Worm (Caenorhabditis elegans) whole organism, L4 larva: Measurements from ENCODE around the gene ZK180.5.

Source experiments
- D1046.2 ChIP-seq: fragments of 200-800 bp; sonication (Bioruptor generic); IDR thresholded peaks from 2 replicates; pipeline ENCODE4 v1.3.6; 2022; ENCODE audit warnings: missing genetic modification characterization, missing compliant biosample characterization
- F10B5.3 ChIP-seq: sonication (generic microtip); optimal IDR thresholded peaks from 2 replicates; lab custom pipeline; 2016; ENCODE audit warnings: mild to moderate bottlenecking, missing genetic modification characterization, missing compliant biosample characterization
- F26F4.8 ChIP-seq: fragments of 200-800 bp; sonication (Bioruptor generic); conservative IDR thresholded peaks from 2 replicates; pipeline ENCODE4 v1.3.6; 2022; ENCODE audit warnings: missing genetic modification characterization, missing compliant biosample characterization
- F49E8.2 ChIP-seq: sonication (generic microtip); optimal IDR thresholded peaks from 2 replicates; lab custom pipeline; 2016; ENCODE audit warnings: missing compliant biosample characterization, mild to moderate bottlenecking, missing genetic modification characterization, borderline replicate concordance
- R02D3.7 ChIP-seq: fragments of 150-350 bp; sonication (generic microtip); optimal IDR thresholded peaks from 3 replicates; lab custom pipeline; 2014; ENCODE audit warnings: missing biosample characterization, missing genetic modification characterization
- Y75B8A.6 ChIP-seq: fragments of 200-800 bp; sonication (Bioruptor generic); IDR thresholded peaks from 2 replicates; pipeline ENCODE4 v1.3.6; 2022; ENCODE audit warnings: missing genetic modification reagents, missing genetic modification characterization, missing compliant biosample characterization
- ZK546.5 ChIP-seq, 2 experiments: sonication (generic microtip); optimal IDR thresholded peaks; 2 replicates each; lab custom pipeline; 2017; ENCODE audit warnings: missing biosample characterization in 2 of 2, missing genetic modification characterization in 2 of 2
- aly-2 ChIP-seq: sonication (generic microtip); optimal IDR thresholded peaks from 2 replicates; lab custom pipeline; 2018; ENCODE audit warnings: missing biosample characterization, missing genetic modification characterization
- ceh-20 ChIP-seq: fragments of 200-800 bp; sonication (Bioruptor generic); IDR thresholded peaks from 2 replicates; pipeline ENCODE4 v1.3.6; 2022; ENCODE audit warnings: missing genetic modification reagents, missing genetic modification characterization, missing compliant biosample characterization
- cey-2 ChIP-seq: sonication (generic microtip); optimal IDR thresholded peaks from 3 replicates; lab custom pipeline; 2017; ENCODE audit warnings: missing genetic modification characterization, mild to moderate bottlenecking, missing compliant biosample characterization, antibody characterized with exemption, borderline replicate concordance; ENCODE audit not compliant: insufficient read depth
- ctbp-1 ChIP-seq: fragments of 200-800 bp; sonication (Bioruptor generic); IDR thresholded peaks from 2 replicates; pipeline ENCODE4 v1.3.6; 2022; ENCODE audit warnings: missing genetic modification reagents, missing genetic modification characterization, missing compliant biosample characterization
- daf-16 ChIP-seq, 3 experiments: sonication (generic microtip); optimal IDR thresholded peaks; 2 replicates each; lab custom pipeline; 2016 to 2017; ENCODE audit warnings: missing genetic modification characterization in 3 of 3, missing genetic modification reagents in 3 of 3, mild to moderate bottlenecking in 2 of 3, missing compliant biosample characterization in 2 of 3, missing biosample characterization in 1 of 3, moderate library complexity in 1 of 3
- daf-19 ChIP-seq: fragments of 200-800 bp; sonication (Bioruptor generic); conservative IDR thresholded peaks from 2 replicates; pipeline ENCODE4 v1.3.6; 2022; ENCODE audit warnings: missing genetic modification characterization, missing compliant biosample characterization
- dmd-6 ChIP-seq: fragments of 200-800 bp; sonication (Bioruptor generic); IDR thresholded peaks from 2 replicates; pipeline ENCODE4 v1.3.6; 2022; ENCODE audit warnings: missing genetic modification reagents, missing genetic modification characterization, missing compliant biosample characterization
- dpl-1 ChIP-seq: fragments of 150-350 bp; optimal IDR thresholded peaks from 2 replicates; lab custom pipeline; 2014; ENCODE audit warnings: missing biosample characterization, missing genetic modification reagents, missing genetic modification characterization
- duxl-1 ChIP-seq: sonication (generic microtip); optimal IDR thresholded peaks from 2 replicates; lab custom pipeline; 2016; ENCODE audit warnings: mild to moderate bottlenecking, missing genetic modification characterization, moderate library complexity, missing compliant biosample characterization; ENCODE audit not compliant: poor library complexity
- dve-1 ChIP-seq: sonication (generic microtip); optimal IDR thresholded peaks from 2 replicates; lab custom pipeline; 2017; ENCODE audit warnings: antibody characterized with exemption, mild to moderate bottlenecking, missing genetic modification characterization, missing compliant biosample characterization; ENCODE audit not compliant: insufficient read depth
- gei-8 ChIP-seq: fragments of 200-800 bp; sonication (Bioruptor generic); optimal IDR thresholded peaks from 2 replicates; lab custom pipeline; 2018; ENCODE audit warnings: mild to moderate bottlenecking, missing genetic modification characterization, missing compliant biosample characterization
- hlh-11 ChIP-seq: fragments of 200-800 bp; sonication (Bioruptor generic); optimal IDR thresholded peaks from 2 replicates; lab custom pipeline; 2018; ENCODE audit warnings: mild to moderate bottlenecking, missing genetic modification characterization, missing compliant biosample characterization
- hlh-30 ChIP-seq: sonication (generic microtip); optimal IDR thresholded peaks from 2 replicates; lab custom pipeline; 2017; ENCODE audit warnings: antibody characterized with exemption, mild to moderate bottlenecking, missing genetic modification characterization, missing compliant biosample characterization; ENCODE audit not compliant: insufficient read depth
- lim-7 ChIP-seq: fragments of 200-800 bp; sonication (Bioruptor generic); IDR thresholded peaks from 2 replicates; pipeline ENCODE4 v1.3.6; 2022; ENCODE audit warnings: missing genetic modification characterization, missing compliant biosample characterization
- lin-1 ChIP-seq: fragments of 200-800 bp; sonication (Bioruptor generic); IDR thresholded peaks from 2 replicates; pipeline ENCODE4 v1.3.6; 2022; ENCODE audit warnings: missing genetic modification reagents, missing genetic modification characterization, missing compliant biosample characterization
- lin-13 ChIP-seq: fragments of 150-350 bp; optimal IDR thresholded peaks from 2 replicates; lab custom pipeline; 2014; ENCODE audit warnings: missing biosample characterization, missing genetic modification reagents, missing genetic modification characterization
- lin-38 ChIP-seq: fragments of 200-800 bp; sonication (Bioruptor generic); IDR thresholded peaks from 2 replicates; pipeline ENCODE4 v1.3.6; 2022; ENCODE audit warnings: missing genetic modification reagents, missing genetic modification characterization, missing compliant biosample characterization
- lin-39 ChIP-seq: fragments of 150-350 bp; optimal IDR thresholded peaks from 2 replicates; lab custom pipeline; 2014; ENCODE audit warnings: missing biosample characterization, missing genetic modification reagents, missing genetic modification characterization
- lsy-2 ChIP-seq, 2 experiments: fragments of 150-350 bp in 1 of 2; sonication (generic microtip) in 1 of 2; optimal IDR thresholded peaks; 2 replicates each; lab custom pipeline; 2014 to 2017; ENCODE audit warnings: missing biosample characterization in 2 of 2, missing genetic modification characterization in 2 of 2
- mdt-29 ChIP-seq: fragments of 200-800 bp; sonication (Bioruptor generic); IDR thresholded peaks from 2 replicates; pipeline ENCODE4 v1.3.6; 2022; ENCODE audit warnings: missing genetic modification reagents, missing genetic modification characterization, missing compliant biosample characterization
- mep-1 ChIP-seq: fragments of 150-350 bp; sonication (generic microtip); optimal IDR thresholded peaks from 3 replicates; lab custom pipeline; 2014; ENCODE audit warnings: missing biosample characterization, missing genetic modification characterization
- mxl-3 ChIP-seq: fragments of 200-800 bp; sonication (Bioruptor generic); optimal IDR thresholded peaks from 2 replicates; lab custom pipeline; 2018; ENCODE audit warnings: mild to moderate bottlenecking, missing genetic modification characterization, missing compliant biosample characterization
- nhr-11 ChIP-seq: fragments of 150-350 bp; optimal IDR thresholded peaks from 2 replicates; lab custom pipeline; 2014; ENCODE audit warnings: missing biosample characterization, missing genetic modification characterization
- nhr-111 ChIP-seq: fragments of 200-800 bp; sonication (Bioruptor generic); optimal IDR thresholded peaks from 2 replicates; lab custom pipeline; 2018; ENCODE audit warnings: mild to moderate bottlenecking, missing genetic modification characterization, missing compliant biosample characterization
- nhr-237 ChIP-seq: sonication (generic microtip); optimal IDR thresholded peaks from 2 replicates; lab custom pipeline; 2017; ENCODE audit warnings: missing biosample characterization, missing genetic modification characterization
- nhr-25 ChIP-seq: sonication (generic microtip); optimal IDR thresholded peaks from 2 replicates; lab custom pipeline; 2017; ENCODE audit warnings: missing genetic modification characterization, mild to moderate bottlenecking, missing compliant biosample characterization, antibody characterized with exemption, moderate library complexity, borderline replicate concordance; ENCODE audit not compliant: insufficient read depth
- nhr-28 ChIP-seq: fragments of 150-350 bp; optimal IDR thresholded peaks from 2 replicates; lab custom pipeline; 2014; ENCODE audit warnings: missing biosample characterization, missing genetic modification characterization
- nhr-42 ChIP-seq: fragments of 200-800 bp; sonication (Bioruptor generic); IDR thresholded peaks from 2 replicates; pipeline ENCODE4 v1.3.6; 2022; ENCODE audit warnings: missing genetic modification characterization, missing compliant biosample characterization
- nhr-77 ChIP-seq: fragments of 150-350 bp; optimal IDR thresholded peaks from 2 replicates; lab custom pipeline; 2014; ENCODE audit warnings: missing biosample characterization, missing genetic modification characterization
- pqm-1 ChIP-seq: sonication (generic microtip); optimal IDR thresholded peaks from 2 replicates; lab custom pipeline; 2017; ENCODE audit warnings: missing biosample characterization, missing genetic modification characterization
- rbr-2 ChIP-seq: sonication (generic microtip); optimal IDR thresholded peaks from 2 replicates; lab custom pipeline; 2016; ENCODE audit warnings: missing genotype, missing genetic modification characterization, missing compliant biosample characterization
- set-16 ChIP-seq: fragments of 200-800 bp; sonication (Bioruptor generic); IDR thresholded peaks from 2 replicates; pipeline ENCODE4 v1.3.6; 2022; ENCODE audit warnings: missing genetic modification reagents, missing genetic modification characterization, missing compliant biosample characterization
- snpc-1.2 ChIP-seq: fragments of 200-800 bp; sonication (Bioruptor generic); IDR thresholded peaks from 2 replicates; pipeline ENCODE4 v1.3.6; 2022; ENCODE audit warnings: missing genetic modification reagents, missing genetic modification characterization, missing compliant biosample characterization
- spr-1 ChIP-seq: sonication (generic microtip); optimal IDR thresholded peaks from 2 replicates; lab custom pipeline; 2016; ENCODE audit warnings: mild to moderate bottlenecking, missing genetic modification characterization, missing compliant biosample characterization
- unc-130 ChIP-seq: sonication (generic microtip); optimal IDR thresholded peaks from 2 replicates; lab custom pipeline; 2016; ENCODE audit warnings: missing genetic modification reagents, missing genetic modification characterization, missing compliant biosample characterization
- unc-62 ChIP-seq, 3 experiments: fragments of 150-350 bp in 1 of 3; sonication (generic microtip); optimal IDR thresholded peaks in 2 of 3; peaks in 1 of 3; 1 replicate in 1 of 3; 2 replicates in 2 of 3; lab custom pipeline; 2014 to 2017; ENCODE audit warnings: missing biosample characterization in 3 of 3, missing genetic modification characterization in 3 of 3, missing genetic modification reagents in 3 of 3, missing genotype in 1 of 3
- zip-11 ChIP-seq: fragments of 200-800 bp; sonication (Bioruptor generic); IDR thresholded peaks from 2 replicates; pipeline ENCODE4 v1.3.6; 2022; ENCODE audit warnings: missing genetic modification characterization, missing compliant biosample characterization

ZK180.5 gene

ce11 chrIV:4484555-4484954 is 32.4 kb downstream of the ZK180.5 start:
- peak; percentile 68 for TF ChIP-seq dmd-6 (GFP tag; lab: Robert Waterston, UW)
- TF ChIP-seq nhr-11 (tag; lab: Kevin White, UChicago), result no peak
- peak; percentile 70 for TF ChIP-seq pqm-1 (tag; lab: Kevin White, UChicago)
- peak; percentile 42 for TF ChIP-seq hlh-30 (tag; lab: Kevin White, UChicago)
- peak; percentile 45 for TF ChIP-seq dve-1 (tag; lab: Kevin White, UChicago)
- TF ChIP-seq, all 104 proteins: peak for 4

DNA sequence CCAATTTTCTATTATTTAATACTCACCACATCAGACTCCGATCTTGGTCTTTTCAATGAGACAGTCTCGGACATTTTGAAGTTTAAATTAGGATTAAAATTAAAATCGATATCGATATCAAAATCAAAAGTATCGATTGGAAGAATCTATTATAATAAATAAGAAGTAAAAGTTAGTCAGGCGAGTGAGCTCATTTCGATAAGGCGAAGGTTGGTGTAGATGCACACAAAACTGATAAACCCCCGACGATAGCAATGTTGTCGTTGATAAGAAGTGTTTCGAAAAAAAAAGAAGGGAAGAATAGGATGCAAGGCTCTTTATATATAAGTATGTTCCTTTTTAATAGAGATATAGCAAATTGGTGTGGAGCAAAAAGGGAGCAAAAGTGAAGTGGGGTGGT is 34.4 kb downstream of the ZK180.5 start, which contains the start of gene M01H9.4:
Gene M01H9.4, minus strand, starts transcription at position 379 of the 400 bp plus-strand sequence.
- TF ChIP-seq ctbp-1 (GFP tag; lab: Robert Waterston, UW) (no peak), unc-130 (GFP tag; lab: Kevin White, UChicago) (no peak), lsy-2 (tag; optimal IDR thresholded peaks at IDR 0.05; lab: Kevin White, UChicago) (peak in 1 of 2 experiments; percentile 28), lin-39 (tag; lab: Kevin White, UChicago) (no peak), daf-16 (GFP tag; optimal IDR thresholded peaks at IDR 0.05; lab: Kevin White, UChicago) (no peak), daf-16 (tag; optimal IDR thresholded peaks at IDR 0.05; lab: Kevin White, UChicago) (peak; percentile 94), pqm-1 (tag; lab: Kevin White, UChicago) (peak; percentile 99), gei-8 (no peak), D1046.2 (GFP tag; lab: Robert Waterston, UW) (no peak), hlh-11 (tag; lab: Kevin White, UChicago) (peak; percentile 67), nhr-28 (tag; lab: Kevin White, UChicago) (peak; percentile 93), daf-19 (GFP tag; lab: Robert Waterston, UW) (no peak), snpc-1.2 (GFP tag; lab: Robert Waterston, UW) (no peak), mxl-3 (GFP tag; lab: Kevin White, UChicago) (peak; percentile 4), dmd-6 (GFP tag; lab: Robert Waterston, UW) (peak; percentile 76), dve-1 (tag; lab: Kevin White, UChicago) (peak; percentile 89), ceh-20 (no peak), nhr-77 (tag; lab: Kevin White, UChicago) (peak; percentile 50), hlh-30 (tag; lab: Kevin White, UChicago) (peak; percentile 26), unc-62 (GFP tag; optimal IDR thresholded peaks at IDR 0.05 in 1 of 2; lab: Kevin White, UChicago) (no peak), unc-62 (tag; optimal IDR thresholded peaks at IDR 0.05; lab: Kevin White, UChicago) (no peak), nhr-25 (no peak), lin-13 (no peak), nhr-111 (GFP tag; lab: Kevin White, UChicago) (no peak), cey-2 (no peak), set-16 (GFP tag; lab: Robert Waterston, UW) (no peak), duxl-1 (tag; lab: Kevin White, UChicago) (no peak), ZK546.5 (tag; optimal IDR thresholded peaks at IDR 0.05; lab: Kevin White, UChicago) (no peak)
- TF ChIP-seq, all 104 proteins: peak for 10

DNA sequence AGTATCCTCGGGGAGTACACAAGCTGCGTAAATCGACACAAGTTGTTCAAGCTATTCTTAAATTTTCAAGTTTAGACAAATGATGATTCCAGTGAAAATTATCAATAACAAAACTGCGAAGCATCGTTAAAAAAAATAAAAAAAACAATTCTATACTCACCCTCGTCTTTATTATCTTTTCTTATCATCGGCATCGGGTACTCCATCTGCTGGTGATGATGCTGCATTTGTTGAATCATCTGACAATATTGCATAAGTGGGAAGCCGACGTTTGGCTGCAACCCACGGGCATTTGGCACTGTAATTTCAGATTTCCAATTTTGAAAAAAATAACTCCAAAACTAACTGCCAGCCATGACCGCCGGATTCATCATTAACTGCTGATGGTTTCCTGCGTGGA is 35.7 kb downstream of the ZK180.5 start:
- TF ChIP-seq F49E8.2 (tag; lab: Kevin White, UChicago) (no peak), rbr-2 (tag; lab: Kevin White, UChicago) (no peak), R02D3.7 (tag; lab: Kevin White, UChicago) (no peak), Y75B8A.6 (GFP tag; lab: Robert Waterston, UW) (no peak), daf-16 (GFP tag; optimal IDR thresholded peaks at IDR 0.05; lab: Kevin White, UChicago) (no peak), daf-16 (tag; optimal IDR thresholded peaks at IDR 0.05; lab: Kevin White, UChicago) (peak; percentile 59), zip-11 (GFP tag; lab: Robert Waterston, UW) (no peak), aly-2 (tag; lab: Kevin White, UChicago) (no peak), nhr-237 (tag; lab: Kevin White, UChicago) (no peak), lin-39 (tag; lab: Kevin White, UChicago) (no peak), nhr-42 (GFP tag; lab: Robert Waterston, UW) (no peak), dpl-1 (GFP tag; lab: Kevin White, UChicago) (no peak), F26F4.8 (GFP tag; lab: Robert Waterston, UW) (no peak), nhr-28 (tag; lab: Kevin White, UChicago) (peak; percentile 31), snpc-1.2 (GFP tag; lab: Robert Waterston, UW) (no peak), pqm-1 (tag; lab: Kevin White, UChicago) (peak; percentile 6), dve-1 (tag; lab: Kevin White, UChicago) (peak; percentile 13), F10B5.3 (no peak), lin-1 (no peak), mep-1 (tag; lab: Kevin White, UChicago) (no peak), mdt-29 (GFP tag; lab: Robert Waterston, UW) (no peak), lim-7 (GFP tag; lab: Robert Waterston, UW) (no peak), hlh-30 (tag; lab: Kevin White, UChicago) (peak; percentile 41), spr-1 (tag; lab: Kevin White, UChicago) (no peak), lin-38 (no peak)
